Worm (Caenorhabditis elegans) whole organism, L1 larva: ENCODE results near the gene C17F4.11.
"Not testable (repeated sequence)": the region's sequence is repeated elsewhere in the genome, so short reads cannot be mapped to it uniquely, and the experiment has no call there.

Experiments used
- nhr-85 ChIP-seq: sonication (generic microtip); peaks from one replicate; lab custom pipeline; 2016; ENCODE audit warnings: missing genetic modification characterization, inconsistent platforms, missing compliant biosample characterization
- tbx-2 ChIP-seq: sonication (generic microtip); optimal IDR thresholded peaks from 2 replicates; lab custom pipeline; 2016; ENCODE audit warnings: missing genetic modification characterization, missing compliant biosample characterization
- unc-86 ChIP-seq: sonication (generic microtip); optimal IDR thresholded peaks from 2 replicates; lab custom pipeline; 2016; ENCODE audit warnings: missing genetic modification characterization, missing compliant biosample characterization

ce11 chrII:3191544-3191943, 45.7 kb upstream of the C17F4.11 start, which contains the start of gene Y27F2A.9:
- not testable (repeated sequence) for TF ChIP-seq nhr-85, unc-86, tbx-2 (tag; lab: Kevin White, UChicago)
